Worm (Caenorhabditis elegans): ENCODE results near the gene scav-3.

DNA sequence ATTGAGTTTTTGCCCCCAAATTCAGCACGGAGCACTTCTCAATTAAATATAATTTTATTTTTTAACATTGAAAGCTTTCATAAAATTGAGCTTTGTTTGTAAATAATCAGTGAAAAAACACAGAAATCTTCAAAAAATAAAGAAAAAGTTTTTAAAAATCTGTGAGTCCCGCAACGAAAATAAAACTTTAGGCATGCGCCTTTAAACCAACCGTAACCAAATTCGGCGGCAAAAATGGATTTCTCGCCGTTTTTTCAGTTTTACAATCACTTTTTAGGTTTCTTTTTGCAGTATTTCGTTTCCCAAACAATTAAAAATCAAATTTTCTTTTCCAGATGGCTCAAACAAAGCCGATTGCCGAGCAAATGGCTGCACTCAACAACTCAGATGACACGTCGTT, 30.1 kb downstream of the scav-3 start, which contains the start of gene pie-1:
- TF ChIP-seq arid-1 (GFP tag; conservative IDR thresholded peaks at IDR 0.05) = no peak
- TF ChIP-seq ces-1 (GFP tag; optimal IDR thresholded peaks at IDR 0.05) = no peak
- TF ChIP-seq nhr-237 (tag; optimal IDR thresholded peaks at IDR 0.05) = no peak
- no peak for TF ChIP-seq pqm-1 (tag; optimal IDR thresholded peaks at IDR 0.05)

Measured in whole organism, L4 larva.